Worm (Caenorhabditis elegans) whole organism, L1 larva: ENCODE measurements around the gene tag-65.

Experiments
- ceh-8 ChIP-seq: fragments of 200-800 bp; sonication (Bioruptor generic); optimal IDR thresholded peaks from 2 replicates; lab custom pipeline; 2018; ENCODE audit warnings: mild to moderate bottlenecking, missing genetic modification characterization, moderate library complexity, missing compliant biosample characterization
- elt-3 ChIP-seq, 6 experiments: fragments of 150-350 bp in 1 of 6; sonication (generic microtip); optimal IDR thresholded peaks; 2 replicates each; lab custom pipeline; 2017 to 2018; ENCODE audit warnings: missing biosample characterization in 6 of 6, missing genetic modification characterization in 6 of 6, inconsistent platforms in 1 of 6
- ztf-11 ChIP-seq, 2 experiments: sonication (generic microtip); optimal IDR thresholded peaks; 2 replicates each; lab custom pipeline; 2016 to 2017; ENCODE audit warnings: missing genetic modification characterization in 2 of 2, missing biosample characterization in 1 of 2, missing compliant biosample characterization in 1 of 2

- TF ChIP-seq elt-3 (tag; optimal IDR thresholded peaks at IDR 0.05; lab: Kevin White, UChicago): no peak
- TF ChIP-seq ceh-8 (GFP tag; lab: Kevin White, UChicago): peak; percentile 80
- TF ChIP-seq ztf-11 (tag; optimal IDR thresholded peaks at IDR 0.05; lab: Kevin White, UChicago): no peak
These were observed 23.1 kb downstream of the tag-65 start for ce11 chrV:13655202-13655764.
